Worm (Caenorhabditis elegans): ENCODE results near the gene F02A9.7.

DNA sequence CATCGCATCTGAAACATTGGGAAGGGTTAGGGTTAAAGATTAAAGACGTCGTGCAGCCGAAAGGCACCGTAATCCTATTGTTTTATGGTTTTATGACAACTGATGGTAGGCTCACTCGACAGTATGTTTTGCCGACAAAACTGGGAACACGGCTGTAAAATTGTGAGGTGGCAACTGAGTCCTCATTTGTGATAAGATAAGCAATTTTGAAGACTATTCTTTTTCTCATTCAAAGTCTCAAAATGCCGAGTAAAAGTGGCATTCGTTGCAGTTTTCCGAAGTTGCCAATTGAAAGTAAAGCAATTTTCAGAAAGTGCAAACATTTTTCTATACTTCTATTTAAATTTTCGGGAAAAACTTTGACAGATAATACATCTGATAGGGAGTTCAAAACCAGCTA, 5.7 kb downstream of the F02A9.7 start:
- TF ChIP-seq nhr-71 (tag; optimal IDR thresholded peaks at IDR 0.05): no peak
- TF ChIP-seq egl-13 (tag; optimal IDR thresholded peaks at IDR 0.05): no peak
- TF ChIP-seq unc-62 (GFP tag; optimal IDR thresholded peaks at IDR 0.05): no peak
- TF ChIP-seq nhr-11 (tag; optimal IDR thresholded peaks at IDR 0.05): no peak
- TF ChIP-seq tbx-2 (tag; optimal IDR thresholded peaks at IDR 0.05): no peak
- no peak for TF ChIP-seq lin-35 (GFP tag; optimal IDR thresholded peaks at IDR 0.05)
- no peak for TF ChIP-seq fkh-10 (GFP tag; optimal IDR thresholded peaks at IDR 0.05)
- TF ChIP-seq fos-1 (tag; optimal IDR thresholded peaks at IDR 0.05): no peak
- TF ChIP-seq dsc-1 (tag; optimal IDR thresholded peaks at IDR 0.05): no peak
- no peak for TF ChIP-seq alr-1 (tag; optimal IDR thresholded peaks at IDR 0.05; ENCODE audit: borderline replicate concordance)
- no peak for TF ChIP-seq mab-9 (GFP tag; IDR thresholded peaks at IDR 0.05)
- TF ChIP-seq ztf-11 (tag; optimal IDR thresholded peaks at IDR 0.05): no peak
- no peak for TF ChIP-seq aha-1 (tag; optimal IDR thresholded peaks at IDR 0.05)
- TF ChIP-seq pqm-1 (tag; optimal IDR thresholded peaks at IDR 0.05): no peak
